Worm (Caenorhabditis elegans): ENCODE results near the gene T26A5.6.

- no peak for TF ChIP-seq hsf-1 (GFP tag; IDR thresholded peaks at IDR 0.05)
- TF ChIP-seq sea-2 (GFP tag; IDR thresholded peaks at IDR 0.05) = no peak
- no peak for TF ChIP-seq F23B12.7 (tag; optimal IDR thresholded peaks at IDR 0.05; ENCODE audit: insufficient read depth)
- no peak for TF ChIP-seq nhr-90 (tag; optimal IDR thresholded peaks at IDR 0.05)
- no peak for TF ChIP-seq unc-62 (GFP tag; optimal IDR thresholded peaks at IDR 0.05)
- no peak for TF ChIP-seq lir-1 (GFP tag; conservative IDR thresholded peaks at IDR 0.05)
- no peak for TF ChIP-seq D2030.7 (GFP tag; IDR thresholded peaks at IDR 0.05)
- TF ChIP-seq ZK185.1 (tag; optimal IDR thresholded peaks at IDR 0.05; ENCODE audit: poor library complexity, severe bottlenecking) = no peak
- TF ChIP-seq pha-4 (tag; optimal IDR thresholded peaks at IDR 0.05) = no peak
- no peak for TF ChIP-seq nfya-1 (tag; optimal IDR thresholded peaks at IDR 0.05; ENCODE audit: borderline replicate concordance, insufficient read depth)
- no peak for TF ChIP-seq bed-1 (GFP tag; IDR thresholded peaks at IDR 0.05)
- no peak for TF ChIP-seq hlh-12 (tag; optimal IDR thresholded peaks at IDR 0.05)
- TF ChIP-seq mel-28 (tag; optimal IDR thresholded peaks at IDR 0.05; ENCODE audit: borderline replicate concordance) = no peak
- no peak for TF ChIP-seq ekl-4 (GFP tag; IDR thresholded peaks at IDR 0.05)
These were observed 48.1 kb downstream of the T26A5.6 start for ce11 chrIII:6402346-6402745.
